Worm (Caenorhabditis elegans) whole organism, early embryonic: ENCODE results near the gene unc-52.

Experiments used
- aly-1 ChIP-seq: sonication (generic microtip); optimal IDR thresholded peaks from 2 replicates; lab custom pipeline; 2016; ENCODE audit warnings: missing genetic modification characterization, missing compliant biosample characterization
- ama-1 ChIP-seq: fragments of 150-350 bp; optimal IDR thresholded peaks from 2 replicates; lab custom pipeline; 2014
- ets-7 ChIP-seq: sonication (generic microtip); optimal IDR thresholded peaks from 2 replicates; lab custom pipeline; 2016; ENCODE audit warnings: missing genotype, missing genetic modification characterization, missing compliant biosample characterization
- flt-1 ChIP-seq: fragments of 200-800 bp; sonication (Bioruptor generic); IDR thresholded peaks from 2 replicates; pipeline ENCODE4 v1.3.6; 2022; ENCODE audit warnings: missing genetic modification characterization, missing compliant biosample characterization
- hmg-4 ChIP-seq: fragments of 200-800 bp; sonication (Bioruptor generic); optimal IDR thresholded peaks from 2 replicates; lab custom pipeline; 2018; ENCODE audit warnings: mild to moderate bottlenecking, missing genetic modification characterization, missing compliant biosample characterization
- hnd-1 ChIP-seq: sonication (generic microtip); optimal IDR thresholded peaks from 2 replicates; lab custom pipeline; 2016; ENCODE audit warnings: missing genetic modification characterization, missing compliant biosample characterization
- pes-1 ChIP-seq: fragments of 200-800 bp; sonication (Bioruptor generic); IDR thresholded peaks from 2 replicates; pipeline ENCODE4 v1.3.6; 2022; ENCODE audit warnings: missing genetic modification reagents, missing genetic modification characterization, missing compliant biosample characterization
- tbx-11 ChIP-seq: fragments of 200-800 bp; sonication (Bioruptor generic); IDR thresholded peaks from 2 replicates; pipeline ENCODE4 v1.3.6; 2022; ENCODE audit warnings: missing genetic modification characterization, missing compliant biosample characterization
- tra-4 ChIP-seq: sonication (generic microtip); optimal IDR thresholded peaks from 2 replicates; lab custom pipeline; 2017; ENCODE audit warnings: missing genetic modification characterization, missing compliant biosample characterization

DNA sequence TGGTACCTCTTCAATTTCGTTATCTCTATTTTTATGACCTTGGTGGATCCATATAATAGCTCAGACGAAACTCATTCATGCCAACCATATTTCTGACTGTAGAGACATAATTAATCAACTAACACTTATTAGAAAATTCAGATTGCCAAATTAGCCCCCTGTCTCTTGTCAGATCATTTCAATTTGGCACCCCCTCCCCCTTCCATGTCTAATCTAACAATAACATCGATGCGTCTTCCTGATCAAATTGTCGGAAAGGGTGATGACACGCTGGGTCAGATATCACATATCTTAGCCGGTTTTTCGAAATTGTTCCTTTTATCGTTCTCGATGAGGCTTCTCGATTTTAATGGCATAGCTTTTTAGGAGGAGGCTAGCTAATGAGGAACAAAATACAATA lies 72.9 kb downstream of the unc-52 start:
- no peak for TF ChIP-seq aly-1
- no peak for TF ChIP-seq ama-1 (lab: Kevin White, UChicago)
- TF ChIP-seq pes-1 = no peak
- no peak for TF ChIP-seq flt-1 (GFP tag; lab: Robert Waterston, UW)
- no peak for TF ChIP-seq tra-4 (tag; lab: Kevin White, UChicago)
- TF ChIP-seq hmg-4 (GFP tag; lab: Kevin White, UChicago) = no peak
- TF ChIP-seq ets-7 (tag; lab: Kevin White, UChicago) = no peak
- TF ChIP-seq tbx-11 (GFP tag; lab: Robert Waterston, UW) = no peak
- no peak for TF ChIP-seq hnd-1 (tag; lab: Kevin White, UChicago)
